Worm (Caenorhabditis elegans) whole organism, L4 larva: ENCODE results near the gene ttyh-1.

Experiments used
- F49E8.2 ChIP-seq: sonication (generic microtip); optimal IDR thresholded peaks from 2 replicates; lab custom pipeline; 2016; ENCODE audit warnings: missing compliant biosample characterization, mild to moderate bottlenecking, missing genetic modification characterization, borderline replicate concordance
- daf-19 ChIP-seq: fragments of 200-800 bp; sonication (Bioruptor generic); conservative IDR thresholded peaks from 2 replicates; pipeline ENCODE4 v1.3.6; 2022; ENCODE audit warnings: missing genetic modification characterization, missing compliant biosample characterization
- fkh-10 ChIP-seq: fragments of 150-350 bp; optimal IDR thresholded peaks from 2 replicates; lab custom pipeline; 2014; ENCODE audit warnings: missing biosample characterization, missing genetic modification reagents, missing genetic modification characterization
- nhr-28 ChIP-seq: fragments of 150-350 bp; optimal IDR thresholded peaks from 2 replicates; lab custom pipeline; 2014; ENCODE audit warnings: missing biosample characterization, missing genetic modification characterization
- pha-4 ChIP-seq, 2 experiments: fragments of 150-350 bp in 1 of 2; fragments of 200-800 bp in 1 of 2; sonication (Bioruptor generic) in 1 of 2; IDR thresholded peaks in 1 of 2; optimal IDR thresholded peaks in 1 of 2; 2 replicates each; pipeline versions ENCODE4 v1.3.6 to Lab custom; 2014 to 2022; ENCODE audit warnings: missing genetic modification characterization in 2 of 2, missing genetic modification reagents in 2 of 2, missing biosample characterization in 1 of 2, missing compliant biosample characterization in 1 of 2
- vab-7 ChIP-seq: fragments of 200-800 bp; sonication (Bioruptor generic); IDR thresholded peaks from 2 replicates; pipeline ENCODE4 v1.3.6; 2022; ENCODE audit warnings: missing genetic modification reagents, missing genetic modification characterization, missing compliant biosample characterization
- zip-2 ChIP-seq: fragments of 150-350 bp; optimal IDR thresholded peaks from 2 replicates; lab custom pipeline; 2014; ENCODE audit warnings: missing biosample characterization, missing genetic modification characterization

- TF ChIP-seq F49E8.2 (no peak), daf-19 (GFP tag; lab: Robert Waterston, UW) (no peak), vab-7 (GFP tag; lab: Robert Waterston, UW) (no peak), nhr-28 (tag; lab: Kevin White, UChicago) (no peak), zip-2 (tag; lab: Kevin White, UChicago) (no peak), pha-4 (GFP tag; IDR thresholded peaks at IDR 0.05; lab: Robert Waterston, UW) (no peak), pha-4 (tag; optimal IDR thresholded peaks at IDR 0.05; lab: Kevin White, UChicago) (no peak), fkh-10 (no peak)
These were observed 2.5 kb upstream of the ttyh-1 start for ce11 chrX:11365995-11366394.
